Fruit fly (Drosophila melanogaster) whole organism, prepupa: Measurements from ENCODE around the gene CG34177.
A peak's percentile ranks its signal among the peaks of the same experiment; 100 is the strongest.

Source experiments
- CG10669 ChIP-seq: fragments of 200-800 bp; sonication (Bioruptor generic); optimal IDR thresholded peaks from 3 replicates; lab custom pipeline; 2018; ENCODE audit warnings: missing biosample characterization, mild to moderate bottlenecking, missing genetic modification characterization, moderate library complexity
- CG11294 ChIP-seq: fragments of 200-800 bp; sonication (Bioruptor generic); IDR thresholded peaks from 2 replicates; pipeline ENCODE4 v1.3.6; 2022; ENCODE audit warnings: missing biosample characterization, missing genetic modification characterization
- CG11762 ChIP-seq: fragments of 200-800 bp; sonication (Bioruptor generic); optimal IDR thresholded peaks from 3 replicates; lab custom pipeline; 2016; ENCODE audit warnings: missing biosample characterization, missing genetic modification characterization; ENCODE audit not compliant: insufficient read depth
- CG11902 ChIP-seq: fragments of 200-800 bp; sonication (Bioruptor generic); optimal IDR thresholded peaks from 3 replicates; lab custom pipeline; 2016; ENCODE audit warnings: missing biosample characterization, missing genetic modification characterization
- CG15336 ChIP-seq: fragments of 200-800 bp; sonication (Bioruptor generic); IDR thresholded peaks from 2 replicates; pipeline ENCODE4 v1.3.6; 2022; ENCODE audit warnings: missing biosample characterization, missing genetic modification characterization
- CG1621 ChIP-seq: fragments of 200-800 bp; sonication (Bioruptor generic); optimal IDR thresholded peaks from 3 replicates; lab custom pipeline; 2018; ENCODE audit warnings: missing biosample characterization, mild to moderate bottlenecking, missing genetic modification characterization
- CG16779 ChIP-seq: fragments of 200-800 bp; sonication (Bioruptor generic); optimal IDR thresholded peaks from 3 replicates; lab custom pipeline; 2017; ENCODE audit warnings: missing biosample characterization, mild to moderate bottlenecking, missing genetic modification characterization
- CG3032 ChIP-seq: fragments of 200-800 bp; optimal IDR thresholded peaks from 2 replicates; lab custom pipeline; 2019; ENCODE audit warnings: missing biosample characterization, mild to moderate bottlenecking, missing genetic modification characterization, moderate library complexity
- CG31627 ChIP-seq: fragments of 200-800 bp; sonication (Bioruptor generic); optimal IDR thresholded peaks from 3 replicates; lab custom pipeline; 2016; ENCODE audit warnings: missing biosample characterization, missing genetic modification characterization
- CG32006 ChIP-seq: fragments of 200-800 bp; sonication (Bioruptor generic); optimal IDR thresholded peaks from 3 replicates; lab custom pipeline; 2017; ENCODE audit warnings: missing biosample characterization, mild to moderate bottlenecking, missing genetic modification characterization
- CG34406 ChIP-seq: fragments of 200-800 bp; sonication (Bioruptor generic); optimal IDR thresholded peaks from 3 replicates; lab custom pipeline; 2016; ENCODE audit warnings: missing biosample characterization, missing genetic modification characterization
- CG4318 ChIP-seq: fragments of 200-800 bp; sonication (Bioruptor generic); optimal IDR thresholded peaks from 3 replicates; lab custom pipeline; 2017; ENCODE audit warnings: missing biosample characterization, mild to moderate bottlenecking, missing genetic modification characterization
- CG6276 ChIP-seq: fragments of 200-800 bp; sonication (Bioruptor generic); optimal IDR thresholded peaks from 2 replicates; lab custom pipeline; 2017; ENCODE audit warnings: missing biosample characterization, mild to moderate bottlenecking, missing genetic modification characterization
- CG6792 ChIP-seq: fragments of 200-800 bp; sonication (Bioruptor generic); optimal IDR thresholded peaks from 3 replicates; lab custom pipeline; 2016; ENCODE audit warnings: missing biosample characterization, missing genetic modification characterization
- CG6808 ChIP-seq: fragments of 200-800 bp; sonication (Bioruptor generic); optimal IDR thresholded peaks from 3 replicates; lab custom pipeline; 2017; ENCODE audit warnings: missing biosample characterization, missing genetic modification characterization, mild to moderate bottlenecking, moderate library complexity, missing genetic modification reagents
- CG7368 ChIP-seq: fragments of 200-800 bp; sonication (Bioruptor generic); optimal IDR thresholded peaks from 3 replicates; lab custom pipeline; 2016; ENCODE audit warnings: missing biosample characterization, missing genetic modification characterization
- Eip75B ChIP-seq: fragments of 200-800 bp; sonication (Bioruptor generic); optimal IDR thresholded peaks from 3 replicates; lab custom pipeline; 2016; ENCODE audit warnings: missing biosample characterization, missing genetic modification characterization
- Eip78C ChIP-seq: fragments of 200-800 bp; sonication (Bioruptor generic); peaks from one replicate; lab custom pipeline; 2016; ENCODE audit warnings: missing biosample characterization, missing genetic modification characterization
- Eip93F ChIP-seq: fragments of 200-800 bp; sonication (Bioruptor generic); optimal IDR thresholded peaks from 2 replicates; lab custom pipeline; 2016; ENCODE audit warnings: missing biosample characterization, mild to moderate bottlenecking, missing genetic modification characterization
- Ets21C ChIP-seq: fragments of 200-800 bp; sonication (Bioruptor generic); optimal IDR thresholded peaks from 3 replicates; lab custom pipeline; 2016; ENCODE audit warnings: missing biosample characterization, missing genetic modification characterization
- Ets96B ChIP-seq: fragments of 200-800 bp; optimal IDR thresholded peaks from 2 replicates; lab custom pipeline; 2019; ENCODE audit warnings: missing biosample characterization, mild to moderate bottlenecking, missing genetic modification characterization, moderate library complexity
- Hr39 ChIP-seq: fragments of 200-800 bp; sonication (Bioruptor generic); optimal IDR thresholded peaks from 2 replicates; lab custom pipeline; 2016; ENCODE audit warnings: missing biosample characterization, missing genetic modification characterization
- Hr4 ChIP-seq: fragments of 200-800 bp; sonication (Bioruptor generic); optimal IDR thresholded peaks from 3 replicates; lab custom pipeline; 2016; ENCODE audit warnings: missing biosample characterization, missing genetic modification characterization
- Met ChIP-seq: fragments of 200-800 bp; sonication (Bioruptor generic); optimal IDR thresholded peaks from 3 replicates; lab custom pipeline; 2016; ENCODE audit warnings: missing biosample characterization, missing genetic modification characterization
- Sox102F ChIP-seq: fragments of 200-800 bp; sonication (Bioruptor generic); optimal IDR thresholded peaks from 2 replicates; lab custom pipeline; 2016; ENCODE audit warnings: missing biosample characterization, mild to moderate bottlenecking, missing genetic modification characterization
- Sox14 ChIP-seq: fragments of 200-800 bp; sonication (Bioruptor generic); optimal IDR thresholded peaks from 3 replicates; lab custom pipeline; 2016; ENCODE audit warnings: missing biosample characterization, missing genetic modification characterization
- achi ChIP-seq: fragments of 200-800 bp; sonication (Bioruptor generic); optimal IDR thresholded peaks from 3 replicates; lab custom pipeline; 2016; ENCODE audit warnings: missing biosample characterization, missing genetic modification characterization
- acj6 ChIP-seq: fragments of 200-800 bp; sonication (Bioruptor generic); optimal IDR thresholded peaks from 3 replicates; lab custom pipeline; 2016; ENCODE audit warnings: missing biosample characterization, missing genetic modification characterization
- dsx ChIP-seq: fragments of 200-800 bp; optimal IDR thresholded peaks from 3 replicates; lab custom pipeline; 2019; ENCODE audit warnings: missing biosample characterization, mild to moderate bottlenecking, missing genetic modification characterization, moderate library complexity; ENCODE audit not compliant: poor library complexity, severe bottlenecking
- esn ChIP-seq: fragments of 200-800 bp; sonication (Bioruptor generic); optimal IDR thresholded peaks from 2 replicates; lab custom pipeline; 2016; ENCODE audit warnings: missing biosample characterization, mild to moderate bottlenecking, missing genetic modification characterization, moderate library complexity
- fkh ChIP-seq: fragments of 200-800 bp; sonication (Bioruptor generic); optimal IDR thresholded peaks from 3 replicates; lab custom pipeline; 2017; ENCODE audit warnings: missing biosample characterization, mild to moderate bottlenecking, missing genetic modification characterization, moderate library complexity
- lz ChIP-seq: fragments of 200-800 bp; sonication (Bioruptor generic); optimal IDR thresholded peaks from 3 replicates; lab custom pipeline; 2016; ENCODE audit warnings: missing biosample characterization, missing genetic modification characterization
- net ChIP-seq: fragments of 200-800 bp; sonication (Bioruptor generic); optimal IDR thresholded peaks from 3 replicates; lab custom pipeline; 2016; ENCODE audit warnings: missing biosample characterization, missing genetic modification characterization
- salr ChIP-seq, 2 experiments: fragments of 200-800 bp; sonication (Bioruptor generic); optimal IDR thresholded peaks; 3 replicates each; lab custom pipeline; 2016 to 2018; ENCODE audit warnings: missing biosample characterization in 2 of 2, missing genetic modification characterization in 2 of 2, mild to moderate bottlenecking in 1 of 2
- ss ChIP-seq, 2 experiments: fragments of 200-800 bp; sonication (Bioruptor generic); optimal IDR thresholded peaks; 2 replicates in 1 of 2; 3 replicates in 1 of 2; lab custom pipeline; 2017 to 2018; ENCODE audit warnings: mild to moderate bottlenecking in 2 of 2, missing biosample characterization in 2 of 2, missing genetic modification characterization in 2 of 2, moderate library complexity in 1 of 2
- svp ChIP-seq: fragments of 200-800 bp; sonication (Bioruptor generic); peaks from one replicate; lab custom pipeline; 2016; ENCODE audit warnings: missing biosample characterization, missing genetic modification characterization
- topi ChIP-seq: fragments of 200-800 bp; sonication (Bioruptor generic); optimal IDR thresholded peaks from 3 replicates; lab custom pipeline; 2016; ENCODE audit warnings: missing biosample characterization, missing genetic modification characterization

The CG34177 gene

DNA sequence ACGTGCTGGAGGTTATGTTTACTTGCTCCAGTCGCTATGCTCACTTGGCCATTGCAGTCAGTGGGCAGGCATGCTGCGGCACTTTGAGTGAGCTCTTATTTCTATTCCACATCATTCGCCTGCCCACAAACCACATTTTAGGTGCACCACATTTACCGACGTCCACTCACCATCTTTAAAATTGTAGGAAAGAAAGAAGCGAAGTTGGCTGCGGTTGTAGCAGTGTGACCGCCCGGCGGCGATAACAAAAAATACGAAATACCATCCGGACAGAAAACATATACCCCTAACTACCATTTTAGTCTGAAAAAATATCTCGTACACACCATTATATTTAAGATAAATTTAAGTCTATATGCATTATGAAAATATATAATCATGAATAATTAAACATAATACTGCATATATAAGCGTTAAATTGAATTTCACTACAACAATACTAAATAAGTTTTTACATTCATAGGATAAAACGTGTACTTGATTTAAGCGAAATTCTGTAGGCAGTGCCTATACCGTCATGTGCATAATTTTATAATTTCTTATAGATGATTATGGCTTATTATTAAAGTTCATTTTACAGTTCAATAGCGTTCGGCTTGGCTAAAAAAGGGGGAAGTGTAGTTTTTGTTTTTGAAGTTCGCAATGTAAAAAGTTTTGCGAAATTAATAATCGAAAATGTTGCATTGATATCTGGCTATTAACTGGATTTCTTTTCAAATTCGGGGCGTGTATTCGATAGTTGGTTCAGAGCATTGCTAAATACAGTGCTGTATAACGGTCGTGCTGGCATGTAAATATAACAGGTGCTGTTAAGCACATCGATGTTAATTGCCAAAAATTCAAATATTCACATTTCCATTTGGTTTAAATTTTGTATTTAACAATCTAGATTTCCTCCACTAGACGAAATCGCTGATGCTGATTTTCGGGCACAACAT lies 24.7 kb downstream of the CG34177 start, which contains the start of gene RpL27A (continued):
- TF ChIP-seq lz (peak; percentile 72), net (GFP tag; lab: Kevin White, UChicago) (peak; percentile 78), CG6808 (GFP tag; lab: Kevin White, UChicago) (peak; percentile 65), CG7368 (GFP tag; lab: Kevin White, UChicago) (peak; percentile 48), CG34406 (GFP tag; lab: Kevin White, UChicago) (peak; percentile 72), ss (GFP tag; optimal IDR thresholded peaks at IDR 0.05; lab: Kevin White, UChicago) (peak; percentile 70 to 75), CG11294 (no peak; the same call in 1 of the 2 replicates), Eip78C (GFP tag; lab: Kevin White, UChicago) (peak; percentile 80), achi (GFP tag; lab: Kevin White, UChicago) (peak; percentile 69), CG11762 (GFP tag; lab: Kevin White, UChicago) (no peak), Hr4 (GFP tag; lab: Kevin White, UChicago) (peak; percentile 65), Sox102F (GFP tag; lab: Kevin White, UChicago) (no peak)

DNA sequence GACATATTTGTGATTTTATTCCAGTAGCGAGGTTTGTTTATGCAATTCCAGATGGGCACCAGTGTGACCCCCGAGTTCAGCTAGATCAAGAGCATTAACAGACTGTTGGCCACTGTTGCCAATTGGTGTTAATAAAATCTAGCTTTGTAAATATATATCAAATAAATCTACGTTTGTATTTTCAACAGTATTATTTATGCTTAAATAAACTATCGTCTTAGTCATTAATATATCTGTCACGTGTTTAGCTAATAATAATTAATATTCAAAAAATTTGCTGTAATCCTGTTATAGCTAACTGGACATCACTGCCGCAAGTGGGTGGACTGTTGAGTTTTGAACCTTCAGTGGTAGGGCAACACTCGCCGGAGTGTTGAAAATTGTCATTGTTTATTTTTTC lies 25.8 kb downstream of the CG34177 start, which contains the start of the genes mRpL27 and CG15435:
Gene mRpL27, minus strand, starts transcription at position 96 of the 400 bp plus-strand sequence.
Gene CG15435, plus strand, starts transcription at position 187 of the 400 bp plus-strand sequence.
- TF ChIP-seq CG6792 (no peak), Met (GFP tag; lab: Kevin White, UChicago) (no peak), Eip93F (GFP tag; lab: Kevin White, UChicago) (no peak), esn (GFP tag; lab: Kevin White, UChicago) (peak; percentile 41), Eip75B (GFP tag; lab: Kevin White, UChicago) (no peak), CG6808 (GFP tag; lab: Kevin White, UChicago) (no peak), achi (GFP tag; lab: Kevin White, UChicago) (no peak), CG3032 (tag; lab: Kevin White, UChicago) (peak; percentile 25), acj6 (GFP tag; lab: Kevin White, UChicago) (no peak), CG16779 (tag; lab: Kevin White, UChicago) (no peak), Ets96B (tag; lab: Kevin White, UChicago) (peak; percentile 4), CG6276 (GFP tag; lab: Kevin White, UChicago) (no peak), fkh (GFP tag; lab: Kevin White, UChicago) (peak; percentile 86), Sox14 (GFP tag; lab: Kevin White, UChicago) (peak; percentile 50), svp (peak; percentile 92), dsx (GFP tag; lab: Kevin White, UChicago) (no peak), Eip78C (GFP tag; lab: Kevin White, UChicago) (peak; percentile 77), lz (peak; percentile 20), CG15336 (GFP tag; lab: Robert Waterston, UW) (no peak), CG11762 (GFP tag; lab: Kevin White, UChicago) (no peak), topi (peak; percentile 23), CG31627 (peak; percentile 5), CG4318 (GFP tag; lab: Kevin White, UChicago) (no peak), net (GFP tag; lab: Kevin White, UChicago) (no peak), CG1621 (peak; percentile 44), CG11902 (GFP tag; lab: Kevin White, UChicago) (no peak), Hr39 (GFP tag; lab: Kevin White, UChicago) (peak; percentile 15), Ets21C (GFP tag; lab: Kevin White, UChicago) (no peak), CG34406 (GFP tag; lab: Kevin White, UChicago) (no peak), CG32006 (GFP tag; lab: Kevin White, UChicago) (no peak), salr (GFP tag; optimal IDR thresholded peaks at IDR 0.05; lab: Kevin White, UChicago) (no peak), CG10669 (GFP tag; lab: Kevin White, UChicago) (no peak)
